Worm (Caenorhabditis elegans): ENCODE results near the gene sur-7.

DNA sequence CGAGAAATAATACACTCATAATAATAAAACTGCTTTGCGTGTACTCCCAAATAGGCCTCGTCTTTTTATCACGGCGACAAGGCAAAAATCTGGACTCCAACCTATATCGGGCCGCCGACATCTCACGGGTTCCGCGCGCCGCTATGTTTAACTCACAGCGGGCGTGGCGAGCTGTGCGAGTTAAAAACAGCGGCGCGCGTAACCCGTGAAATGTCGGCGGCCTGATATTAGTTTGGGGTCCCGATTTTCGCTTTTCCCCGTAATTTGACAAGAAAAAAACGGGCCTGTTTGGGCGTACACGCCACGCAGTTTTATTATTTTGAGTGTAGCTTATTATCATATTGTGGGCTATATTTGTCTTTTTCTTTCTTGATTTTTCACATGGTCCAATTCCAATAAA lies 34.5 kb upstream of the sur-7 start:
- TF ChIP-seq elt-3 (tag; optimal IDR thresholded peaks at IDR 0.05) (no peak), alr-1 (tag; optimal IDR thresholded peaks at IDR 0.05) (no peak), blmp-1 (tag; optimal IDR thresholded peaks at IDR 0.05; ENCODE audit: insufficient read depth) (no peak), mab-5 (tag; optimal IDR thresholded peaks at IDR 0.05) (no peak), gmeb-1 (tag; optimal IDR thresholded peaks at IDR 0.05) (no peak), ceh-82 (tag; optimal IDR thresholded peaks at IDR 0.05) (no peak), fos-1 (tag; optimal IDR thresholded peaks at IDR 0.05) (no peak)
